Fruit fly (Drosophila melanogaster): Measurements from ENCODE around the gene ppk21.

DNA sequence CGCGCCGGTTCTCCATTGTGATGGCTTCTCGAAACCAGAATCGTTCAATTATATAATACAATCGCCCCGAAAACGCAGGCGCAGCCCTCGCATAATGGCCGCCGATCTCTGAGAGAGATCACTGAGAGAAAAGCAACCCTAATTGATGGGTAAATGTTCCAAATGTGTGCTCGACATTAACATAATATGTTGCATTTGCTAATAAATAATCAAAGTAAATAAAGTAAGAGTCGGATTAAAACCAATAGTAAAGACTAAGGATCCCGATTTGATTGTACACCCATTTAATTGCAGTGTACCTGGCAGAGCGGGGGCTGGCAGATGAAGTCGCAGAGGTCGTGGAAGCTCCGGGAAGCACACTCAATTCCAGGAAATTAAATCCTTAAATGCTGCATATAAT is 40.0 kb downstream of the ppk21 start:
- no peak for TF ChIP-seq eve (GFP tag; optimal IDR thresholded peaks at IDR 0.05)
- no peak for TF ChIP-seq sob (GFP tag; IDR thresholded peaks at IDR 0.05)
- no peak for TF ChIP-seq CG6272 (GFP tag; IDR thresholded peaks at IDR 0.05)
- no peak for TF ChIP-seq knrl (GFP tag; IDR thresholded peaks at IDR 0.05; ENCODE audit: partially characterized antibody)
- TF ChIP-seq br (optimal IDR thresholded peaks at IDR 0.05) = no peak
- no peak for TF ChIP-seq Opbp (GFP tag; IDR thresholded peaks at IDR 0.05; ENCODE audit: partially characterized antibody)
- no peak for TF ChIP-seq BEAF-32 (GFP tag; optimal IDR thresholded peaks at IDR 0.05)
- TF ChIP-seq Deaf1 (tag; optimal IDR thresholded peaks at IDR 0.05) = no peak
- TF ChIP-seq Mes4 (GFP tag; optimal IDR thresholded peaks at IDR 0.05) = no peak

Data from whole organism, embryonic.